Fruit fly (Drosophila melanogaster): Measurements from ENCODE around the gene mtSSB.
A peak's percentile ranks its signal among the peaks of the same experiment; 100 is the strongest.

Gene mtSSB

dm6 chr3R:16235941-16236712 is 31.1 kb upstream of the mtSSB start (continued):
- TF ChIP-seq CG12236 (GFP tag; optimal IDR thresholded peaks at IDR 0.05), result peak; percentile 15
- TF ChIP-seq jing (GFP tag; optimal IDR thresholded peaks at IDR 0.05), result peak; percentile 69
- peak in 1 of 2 experiments; percentile 80 for TF ChIP-seq insv (GFP tag; optimal IDR thresholded peaks at IDR 0.05)
- TF ChIP-seq Lpt (GFP tag; optimal IDR thresholded peaks at IDR 0.05), result peak; percentile 91
- TF ChIP-seq CG1602 (GFP tag; optimal IDR thresholded peaks at IDR 0.05), result peak; percentile 85
- TF ChIP-seq ATbp (GFP tag; optimal IDR thresholded peaks at IDR 0.05), result peak; percentile 88
- TF ChIP-seq CG15696 (tag; optimal IDR thresholded peaks at IDR 0.05), result peak; percentile 90
- peak; percentile 26 for TF ChIP-seq NC2α (GFP tag; optimal IDR thresholded peaks at IDR 0.05)
- TF ChIP-seq Oli (tag; optimal IDR thresholded peaks at IDR 0.05), result peak; percentile 97
- TF ChIP-seq Trl (optimal IDR thresholded peaks at IDR 0.05), result no peak
- TF ChIP-seq Trl (GFP tag; optimal IDR thresholded peaks at IDR 0.05), result no peak
- no peak for TF ChIP-seq Xrp1 (GFP tag; IDR thresholded peaks at IDR 0.05)
- TF ChIP-seq pum (GFP tag; optimal IDR thresholded peaks at IDR 0.05), result peak; percentile 38
- TF ChIP-seq ind (GFP tag; optimal IDR thresholded peaks at IDR 0.05), result peak; percentile 82
- peak; percentile 10 to 58 for TF ChIP-seq chif (GFP tag; optimal IDR thresholded peaks at IDR 0.05)
- peak; percentile 61 for TF ChIP-seq CG7271 (tag; optimal IDR thresholded peaks at IDR 0.05)
- TF ChIP-seq CG12219 (GFP tag; optimal IDR thresholded peaks at IDR 0.05), result peak; percentile 52
- peak; percentile 98 for TF ChIP-seq CG9727 (GFP tag; optimal IDR thresholded peaks at IDR 0.05)
- TF ChIP-seq CG7928 (GFP tag; optimal IDR thresholded peaks at IDR 0.05), result peak; percentile 41
- TF ChIP-seq Ravus (GFP tag; IDR thresholded peaks at IDR 0.05), result no peak
- peak; percentile 89 for TF ChIP-seq fd3F (GFP tag; optimal IDR thresholded peaks at IDR 0.05)
- peak; percentile 38 for TF ChIP-seq emc (GFP tag; optimal IDR thresholded peaks at IDR 0.05)
- TF ChIP-seq gfzf (GFP tag; optimal IDR thresholded peaks at IDR 0.05), result no peak
- no peak for TF ChIP-seq jigr1 (GFP tag; IDR thresholded peaks at IDR 0.05)
- peak; percentile 31 for TF ChIP-seq CHES-1-like (GFP tag; optimal IDR thresholded peaks at IDR 0.05)
- no peak for TF ChIP-seq bbx (GFP tag; IDR thresholded peaks at IDR 0.05; ENCODE audit: partially characterized antibody)
- peak; percentile 65 for TF ChIP-seq CG3065 (GFP tag; optimal IDR thresholded peaks at IDR 0.05)
- TF ChIP-seq NfI (GFP tag; optimal IDR thresholded peaks at IDR 0.05), result peak; percentile 92
- peak; percentile 73 for TF ChIP-seq CG17385 (GFP tag; optimal IDR thresholded peaks at IDR 0.05)
- peak; percentile 79 for TF ChIP-seq CG18476 (GFP tag; optimal IDR thresholded peaks at IDR 0.05)
- peak; percentile 61 for TF ChIP-seq CG18011 (GFP tag; optimal IDR thresholded peaks at IDR 0.05)
- TF ChIP-seq hbn (GFP tag; IDR thresholded peaks at IDR 0.05; ENCODE audit: partially characterized antibody), result no peak
- peak; percentile 49 for TF ChIP-seq jumu (GFP tag; optimal IDR thresholded peaks at IDR 0.05)
- TF ChIP-seq odd (GFP tag; optimal IDR thresholded peaks at IDR 0.05), result peak; percentile 96
- peak; percentile 84 for TF ChIP-seq unpg (GFP tag; optimal IDR thresholded peaks at IDR 0.05)
- TF ChIP-seq Spps (tag; optimal IDR thresholded peaks at IDR 0.05), result peak; percentile 79
- peak; percentile 87 for TF ChIP-seq fd96Cb (tag; optimal IDR thresholded peaks at IDR 0.05)
- peak; percentile 88 for TF ChIP-seq HLHmδ (GFP tag; optimal IDR thresholded peaks at IDR 0.05)
- peak; percentile 8 for TF ChIP-seq pnt (GFP tag; optimal IDR thresholded peaks at IDR 0.05)
- TF ChIP-seq CG6272 (GFP tag; IDR thresholded peaks at IDR 0.05), result peak; percentile 76
- TF ChIP-seq Nf-YA (GFP tag; IDR thresholded peaks at IDR 0.05), result no peak
- TF ChIP-seq CG12391 (tag; optimal IDR thresholded peaks at IDR 0.05), result peak; percentile 96
- TF ChIP-seq Eip74EF (GFP tag; optimal IDR thresholded peaks at IDR 0.05), result peak in 1 of 2 experiments; percentile 89
- peak; percentile 83 for TF ChIP-seq D19A (tag; optimal IDR thresholded peaks at IDR 0.05)
- peak; percentile 79 for TF ChIP-seq run (tag; optimal IDR thresholded peaks at IDR 0.05)
- peak; percentile 97 for TF ChIP-seq CG18619 (GFP tag; optimal IDR thresholded peaks at IDR 0.05)
- TF ChIP-seq Hr51 (GFP tag; optimal IDR thresholded peaks at IDR 0.05), result peak; percentile 74 to 94
- peak; percentile 96 for TF ChIP-seq Med (GFP tag)
- peak; percentile 36 for TF ChIP-seq CG31388 (GFP tag; optimal IDR thresholded peaks at IDR 0.05)

Data from whole organism, embryonic.